Fruit fly (Drosophila melanogaster): Measurements from ENCODE around the gene CG32284.
A peak's percentile ranks its signal among the peaks of the same experiment; 100 is the strongest.

CG32284 gene

DNA sequence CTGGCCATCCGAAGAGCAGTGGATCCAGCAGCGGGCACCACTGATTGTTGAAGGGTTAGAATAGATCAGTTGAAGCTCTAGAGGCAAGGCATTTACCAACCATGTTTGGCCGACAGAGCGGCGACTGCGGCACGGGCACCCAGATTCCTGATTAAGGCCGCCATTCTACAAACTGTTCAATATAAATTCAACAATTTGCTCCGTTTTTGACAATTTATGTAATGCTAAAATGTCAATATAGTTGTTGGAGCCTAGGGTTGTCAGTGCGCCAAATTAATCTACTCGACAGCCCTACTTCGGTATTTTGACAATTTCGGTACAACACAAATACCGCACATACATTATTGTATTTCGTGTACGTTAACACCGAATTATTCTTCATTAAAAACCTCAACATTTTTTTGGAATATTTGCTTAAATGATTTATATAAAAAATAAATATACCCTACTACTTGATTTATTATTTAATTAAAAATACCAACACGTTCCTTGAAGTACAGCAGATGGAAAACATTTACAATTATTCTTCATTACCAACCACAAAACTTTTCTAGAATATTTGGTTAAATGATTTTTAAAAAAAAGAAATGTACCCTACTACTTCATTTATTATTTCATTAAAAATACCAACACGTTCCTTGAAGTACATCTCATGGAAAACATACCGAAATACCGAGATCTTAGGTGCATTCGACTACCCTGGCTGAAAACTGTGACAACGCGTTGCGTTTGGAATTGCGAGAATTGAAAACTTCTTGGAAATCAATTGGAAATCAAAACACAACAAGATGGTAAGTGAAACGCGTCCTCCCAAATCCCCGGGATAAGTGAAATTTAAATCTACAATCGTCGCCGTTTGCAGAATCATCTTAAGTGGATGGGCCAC, 26.9 kb upstream of the CG32284 start, which contains the start of the genes ND-30 and CG15812 (continued):
- TF ChIP-seq CG17328 (GFP tag; IDR thresholded peaks at IDR 0.05) (no peak), CG5245 (GFP tag; optimal IDR thresholded peaks at IDR 0.05) (no peak), Ada2b (GFP tag; IDR thresholded peaks at IDR 0.05) (no peak), PHDP (tag; optimal IDR thresholded peaks at IDR 0.05) (no peak), CG32767 (GFP tag; IDR thresholded peaks at IDR 0.05) (no peak), bcd (GFP tag; optimal IDR thresholded peaks at IDR 0.05) (no peak), D19B (GFP tag; optimal IDR thresholded peaks at IDR 0.05) (no peak), Pdp1 (GFP tag; optimal IDR thresholded peaks at IDR 0.05) (peak in 1 of 2 experiments; percentile 97), gsb-n (tag; optimal IDR thresholded peaks at IDR 0.05) (no peak), CG18262 (tag; optimal IDR thresholded peaks at IDR 0.05) (no peak), dimm (GFP tag; IDR thresholded peaks at IDR 0.05) (no peak), Doc2 (GFP tag; IDR thresholded peaks at IDR 0.05) (no peak), ap (GFP tag; IDR thresholded peaks at IDR 0.05) (no peak), CG9609 (GFP tag; optimal IDR thresholded peaks at IDR 0.05) (no peak), so (GFP tag; IDR thresholded peaks at IDR 0.05) (no peak), CG10321 (GFP tag; IDR thresholded peaks at IDR 0.05) (no peak), Drgx (GFP tag; IDR thresholded peaks at IDR 0.05) (no peak), Bdp1 (GFP tag; optimal IDR thresholded peaks at IDR 0.05) (no peak), tna (GFP tag; IDR thresholded peaks at IDR 0.05; ENCODE audit: partially characterized antibody) (no peak), Ssrp (tag; optimal IDR thresholded peaks at IDR 0.05) (peak; percentile 10), dm (GFP tag; optimal IDR thresholded peaks at IDR 0.05) (no peak), Meics (GFP tag; optimal IDR thresholded peaks at IDR 0.05) (no peak), kay (GFP tag; optimal IDR thresholded peaks at IDR 0.05) (no peak), Kr (GFP tag; optimal IDR thresholded peaks at IDR 0.05) (no peak), Fer1 (GFP tag; optimal IDR thresholded peaks at IDR 0.05) (no peak), shn (GFP tag; optimal IDR thresholded peaks at IDR 0.05) (no peak), YL-1 (GFP tag; optimal IDR thresholded peaks at IDR 0.05) (peak; percentile 41), aop (GFP tag; IDR thresholded peaks at IDR 0.05) (no peak), maf-S (GFP tag; optimal IDR thresholded peaks at IDR 0.05) (no peak), CG33557 (GFP tag; optimal IDR thresholded peaks at IDR 0.05) (no peak), Fer2 (tag; optimal IDR thresholded peaks at IDR 0.05) (no peak), CG4424 (GFP tag; optimal IDR thresholded peaks at IDR 0.05) (no peak), CG15073 (GFP tag; optimal IDR thresholded peaks at IDR 0.05) (no peak), CG18764 (GFP tag; optimal IDR thresholded peaks at IDR 0.05) (no peak), CoRest (tag; optimal IDR thresholded peaks at IDR 0.05) (no peak), CG5180 (GFP tag; optimal IDR thresholded peaks at IDR 0.05) (no peak), CG1792 (GFP tag; optimal IDR thresholded peaks at IDR 0.05) (no peak), Dfd (GFP tag; optimal IDR thresholded peaks at IDR 0.05) (no peak), z (GFP tag; IDR thresholded peaks at IDR 0.05) (no peak), Elba2 (GFP tag; optimal IDR thresholded peaks at IDR 0.05) (peak; percentile 95), eyg (GFP tag; optimal IDR thresholded peaks at IDR 0.05) (no peak), CG8089 (GFP tag; optimal IDR thresholded peaks at IDR 0.05) (no peak), CG14050 (GFP tag; IDR thresholded peaks at IDR 0.05) (no peak), Adf1 (GFP tag; IDR thresholded peaks at IDR 0.05) (no peak), CG4707 (GFP tag; optimal IDR thresholded peaks at IDR 0.05) (no peak), CG5953 (GFP tag; IDR thresholded peaks at IDR 0.05) (no peak), BEAF-32 (GFP tag; optimal IDR thresholded peaks at IDR 0.05) (peak; percentile 20), CG3995 (GFP tag; optimal IDR thresholded peaks at IDR 0.05) (peak; percentile 95), chm (GFP tag; IDR thresholded peaks at IDR 0.05) (no peak), Sin3A (optimal IDR thresholded peaks at IDR 0.05) (no peak), salm (tag; optimal IDR thresholded peaks at IDR 0.05) (no peak)

Measured in whole organism, embryonic.